Fruit fly (Drosophila melanogaster) S2 (cell line): ENCODE results near the gene CG43098.

Experiments used
- CG8478 ChIP-seq: fragments of >200 bp; optimal IDR thresholded peaks from 2 replicates; lab custom pipeline; 2018
- CTCF ChIP-seq, 2 experiments: fragments of >200 bp; optimal IDR thresholded peaks; 2 replicates each; lab custom pipeline; 2018

dm6 chr3L:3638587-3639312, 20.1 kb upstream of the CG43098 start:
- TF ChIP-seq CTCF (optimal IDR thresholded peaks at IDR 0.05; lab: Kevin White, UChicago) = no peak
- TF ChIP-seq CG8478 = no peak
